ENCODE assay signal across 1 fruit fly cellular context in genomic region chr2L:18987078-18987895, dm6.
TF ChIP-seq lines count a peak whose summit lies in the region.

Swip-1 (minus strand) TSS chr2L:18987280.
EMC5 (plus strand) TSS chr2L:18987707.

TF ChIP-seq in whole organism, embryonic, 481 proteins besides CTCF, POLR2A, EP300 and RAD21 (continued from another document and continues in another):
- TF ChIP-seq hkb (optimal IDR thresholded peaks at IDR 0.05; lab: Kevin White, UChicago) (no peak), hkb (GFP tag; IDR thresholded peaks at IDR 0.05; lab: Robert Waterston, UW) (no peak), tna (GFP tag; IDR thresholded peaks at IDR 0.05; lab: Robert Waterston, UW; ENCODE audit: partially characterized antibody) (peak; percentile 56; the same call in 1 of the 2 replicates), ro (GFP tag; IDR thresholded peaks at IDR 0.05; lab: Robert Waterston, UW) (no peak), CG18599 (GFP tag; optimal IDR thresholded peaks at IDR 0.05; lab: Kevin White, UChicago) (peak; percentile 47), otp (GFP tag; IDR thresholded peaks at IDR 0.05; lab: Robert Waterston, UW) (no peak; the same call in 2 of the 3 replicates), CG12942 (GFP tag; optimal IDR thresholded peaks at IDR 0.05; lab: Kevin White, UChicago) (peak; percentile 50), BEAF-32 (GFP tag; optimal IDR thresholded peaks at IDR 0.05; lab: Kevin White, UChicago) (peak; percentile 74), CG17328 (GFP tag; IDR thresholded peaks at IDR 0.05; lab: Robert Waterston, UW) (no peak; the same call in 1 of the 2 replicates), CG6683 (GFP tag; optimal IDR thresholded peaks at IDR 0.05; lab: Kevin White, UChicago) (no peak), CG3995 (GFP tag; optimal IDR thresholded peaks at IDR 0.05; lab: Kevin White, UChicago) (peak; percentile 6), Bgb (GFP tag; IDR thresholded peaks at IDR 0.05; lab: Robert Waterston, UW; ENCODE audit: partially characterized antibody) (peak; percentile 47), HLH3B (GFP tag; IDR thresholded peaks at IDR 0.05; lab: Robert Waterston, UW) (peak; percentile 52; the same call in 1 of the 2 replicates), ap (GFP tag; IDR thresholded peaks at IDR 0.05; lab: Robert Waterston, UW) (peak; percentile 27; the same call in 1 of the 2 replicates), fu2 (GFP tag; optimal IDR thresholded peaks at IDR 0.05; lab: Kevin White, UChicago) (no peak), esg (GFP tag; conservative IDR thresholded peaks at IDR 0.05; lab: Robert Waterston, UW) (peak; percentile 50), Doc3 (GFP tag; IDR thresholded peaks at IDR 0.05; lab: Robert Waterston, UW; ENCODE audit: partially characterized antibody) (peak; percentile 45; the same call in 1 of the 3 replicates), yki (optimal IDR thresholded peaks at IDR 0.05; lab: Kevin White, UChicago) (no peak), Dp (GFP tag; optimal IDR thresholded peaks at IDR 0.05; lab: Kevin White, UChicago) (peak; percentile 64), dysf (GFP tag; IDR thresholded peaks at IDR 0.05; lab: Robert Waterston, UW) (peak; percentile 73), MTF-1 (GFP tag; optimal IDR thresholded peaks at IDR 0.05; lab: Kevin White, UChicago; ENCODE audit: borderline replicate concordance) (no peak), dmrt11E (tag; optimal IDR thresholded peaks at IDR 0.05; lab: Kevin White, UChicago) (peak; percentile 68), CG7556 (GFP tag; optimal IDR thresholded peaks at IDR 0.05; lab: Kevin White, UChicago) (peak; percentile 62), CG12071 (GFP tag; optimal IDR thresholded peaks at IDR 0.05; lab: Kevin White, UChicago) (no peak), tll (GFP tag; optimal IDR thresholded peaks at IDR 0.05; lab: Kevin White, UChicago) (no peak), cwo (GFP tag; optimal IDR thresholded peaks at IDR 0.05; lab: Kevin White, UChicago) (no peak), CG11504 (tag; optimal IDR thresholded peaks at IDR 0.05; lab: Kevin White, UChicago) (peak; percentile 75), GATAe (GFP tag; conservative IDR thresholded peaks at IDR 0.05; lab: Robert Waterston, UW) (no peak), crc (GFP tag; optimal IDR thresholded peaks at IDR 0.05; lab: Kevin White, UChicago) (no peak), CG7928 (GFP tag; optimal IDR thresholded peaks at IDR 0.05; lab: Kevin White, UChicago) (peak; percentile 33), gcm (GFP tag; optimal IDR thresholded peaks at IDR 0.05; lab: Kevin White, UChicago) (peak; percentile 63), TFAM (GFP tag; optimal IDR thresholded peaks at IDR 0.05; lab: Kevin White, UChicago) (no peak), slou (GFP tag; optimal IDR thresholded peaks at IDR 0.05; lab: Kevin White, UChicago) (peak; percentile 45), Fer1 (GFP tag; optimal IDR thresholded peaks at IDR 0.05; lab: Kevin White, UChicago) (peak; percentile 17), vnd (GFP tag; IDR thresholded peaks at IDR 0.05; lab: Robert Waterston, UW; ENCODE audit: partially characterized antibody) (peak; percentile 53; the same call in 1 of the 3 replicates), sens-2 (GFP tag; IDR thresholded peaks at IDR 0.05; lab: Robert Waterston, UW) (no peak), CG2199 (GFP tag; IDR thresholded peaks at IDR 0.05; lab: Robert Waterston, UW) (no peak), lilli (GFP tag; optimal IDR thresholded peaks at IDR 0.05; lab: Kevin White, UChicago) (peak; percentile 46), CG30020 (tag; optimal IDR thresholded peaks at IDR 0.05; lab: Kevin White, UChicago) (peak; percentile 65), CG10431 (GFP tag; optimal IDR thresholded peaks at IDR 0.05; lab: Kevin White, UChicago) (peak; percentile 58), Rx (GFP tag; IDR thresholded peaks at IDR 0.05; lab: Robert Waterston, UW) (0 out of 2 replicates have a peak, but pooled peaks have one; percentile 15), CG6854 (GFP tag; optimal IDR thresholded peaks at IDR 0.05; lab: Kevin White, UChicago) (no peak), CG15073 (GFP tag; optimal IDR thresholded peaks at IDR 0.05; lab: Kevin White, UChicago) (no peak), CG4360 (GFP tag; IDR thresholded peaks at IDR 0.05; lab: Robert Waterston, UW) (0 out of 2 replicates have a peak, but pooled peaks have one; percentile 17), gcm2 (GFP tag; optimal IDR thresholded peaks at IDR 0.05; lab: Kevin White, UChicago) (no peak), tgo (GFP tag; IDR thresholded peaks at IDR 0.05; lab: Robert Waterston, UW) (peak; percentile 62), CG10147 (GFP tag; optimal IDR thresholded peaks at IDR 0.05; lab: Kevin White, UChicago) (peak; percentile 23), slbo (GFP tag; IDR thresholded peaks at IDR 0.05; lab: Robert Waterston, UW) (peak; percentile 85), kay (GFP tag; optimal IDR thresholded peaks at IDR 0.05; lab: Kevin White, UChicago) (peak; percentile 16), ind (GFP tag; optimal IDR thresholded peaks at IDR 0.05; lab: Kevin White, UChicago) (peak; percentile 59), Neu2 (GFP tag; optimal IDR thresholded peaks at IDR 0.05; lab: Kevin White, UChicago; ENCODE audit: borderline replicate concordance) (no peak), CG7372 (GFP tag; IDR thresholded peaks at IDR 0.05; lab: Robert Waterston, UW) (no peak), CG7745 (tag; optimal IDR thresholded peaks at IDR 0.05; lab: Kevin White, UChicago) (no peak), gfzf (GFP tag; optimal IDR thresholded peaks at IDR 0.05; lab: Kevin White, UChicago) (peak; percentile 76), NC2β (GFP tag; optimal IDR thresholded peaks at IDR 0.05; lab: Kevin White, UChicago) (no peak), CG15696 (tag; optimal IDR thresholded peaks at IDR 0.05; lab: Kevin White, UChicago) (peak; percentile 60), ttk (GFP tag; IDR thresholded peaks at IDR 0.05; lab: Robert Waterston, UW) (no peak), CG3838 (GFP tag; optimal IDR thresholded peaks at IDR 0.05; lab: Kevin White, UChicago) (no peak), CG9932 (GFP tag; IDR thresholded peaks at IDR 0.05; lab: Robert Waterston, UW) (peak; percentile 87), Myb (GFP tag; optimal IDR thresholded peaks at IDR 0.05; lab: Kevin White, UChicago) (no peak), CG17568 (GFP tag; optimal IDR thresholded peaks at IDR 0.05; lab: Kevin White, UChicago) (no peak), seq (GFP tag; IDR thresholded peaks at IDR 0.05; lab: Robert Waterston, UW) (no peak), corto (GFP tag; optimal IDR thresholded peaks at IDR 0.05; lab: Kevin White, UChicago) (no peak), cad (GFP tag; optimal IDR thresholded peaks at IDR 0.05; lab: Kevin White, UChicago) (no peak), ab (GFP tag; optimal IDR thresholded peaks at IDR 0.05; lab: Kevin White, UChicago) (no peak), run (tag; optimal IDR thresholded peaks at IDR 0.05; lab: Kevin White, UChicago) (peak; percentile 31), grn (GFP tag; optimal IDR thresholded peaks at IDR 0.05; lab: Kevin White, UChicago) (no peak), Side (GFP tag; optimal IDR thresholded peaks at IDR 0.05; lab: Kevin White, UChicago) (no peak), CG10366 (GFP tag; IDR thresholded peaks at IDR 0.05; lab: Robert Waterston, UW) (no peak), ac (GFP tag; optimal IDR thresholded peaks at IDR 0.05; lab: Kevin White, UChicago) (no peak), CHES-1-like (GFP tag; optimal IDR thresholded peaks at IDR 0.05; lab: Kevin White, UChicago) (no peak), fd102C (GFP tag; optimal IDR thresholded peaks at IDR 0.05; lab: Kevin White, UChicago) (no peak), CG18764 (GFP tag; optimal IDR thresholded peaks at IDR 0.05; lab: Kevin White, UChicago) (no peak), CG11696 (GFP tag; IDR thresholded peaks at IDR 0.05; lab: Robert Waterston, UW) (no peak; the same call in 1 of the 2 replicates), sd (tag; optimal IDR thresholded peaks at IDR 0.05; lab: Kevin White, UChicago) (peak; percentile 60), MESR4 (GFP tag; optimal IDR thresholded peaks at IDR 0.05; lab: Kevin White, UChicago) (peak; percentile 73), CG10543 (GFP tag; optimal IDR thresholded peaks at IDR 0.05; lab: Kevin White, UChicago) (peak; percentile 66), usp (GFP tag; optimal IDR thresholded peaks at IDR 0.05; lab: Kevin White, UChicago) (no peak), z (GFP tag; IDR thresholded peaks at IDR 0.05; lab: Robert Waterston, UW) (no peak), CG10274 (GFP tag; optimal IDR thresholded peaks at IDR 0.05; lab: Kevin White, UChicago) (no peak), dan (GFP tag; IDR thresholded peaks at IDR 0.05; lab: Robert Waterston, UW) (no peak), Hr78 (GFP tag; optimal IDR thresholded peaks at IDR 0.05; lab: Kevin White, UChicago) (peak in 1 of 2 experiments; percentile 15), Asciz (GFP tag; optimal IDR thresholded peaks at IDR 0.05; lab: Kevin White, UChicago) (no peak), CG13624 (GFP tag; optimal IDR thresholded peaks at IDR 0.05; lab: Kevin White, UChicago) (peak; percentile 11), chn (GFP tag; optimal IDR thresholded peaks at IDR 0.05; lab: Kevin White, UChicago) (no peak), grau (tag; optimal IDR thresholded peaks at IDR 0.05; lab: Kevin White, UChicago) (peak; percentile 77), CG14050 (GFP tag; IDR thresholded peaks at IDR 0.05; lab: Robert Waterston, UW) (no peak), CG31441 (GFP tag; IDR thresholded peaks at IDR 0.05; lab: Robert Waterston, UW) (peak; percentile 83), Chrac-16 (GFP tag; optimal IDR thresholded peaks at IDR 0.05; lab: Kevin White, UChicago) (peak; percentile 46), CG1529 (GFP tag; optimal IDR thresholded peaks at IDR 0.05; lab: Kevin White, UChicago) (peak; percentile 8), nerfin-2 (GFP tag; IDR thresholded peaks at IDR 0.05; lab: Robert Waterston, UW; ENCODE audit: partially characterized antibody) (no peak), abd-A (tag; optimal IDR thresholded peaks at IDR 0.05; lab: Kevin White, UChicago) (no peak), CG34224 (GFP tag; IDR thresholded peaks at IDR 0.05; lab: Robert Waterston, UW; ENCODE audit: partially characterized antibody) (no peak; the same call in 1 of the 3 replicates), CG3407 (GFP tag; optimal IDR thresholded peaks at IDR 0.05; lab: Kevin White, UChicago) (peak; percentile 13), YL-1 (GFP tag; optimal IDR thresholded peaks at IDR 0.05; lab: Kevin White, UChicago) (no peak), az2 (GFP tag; optimal IDR thresholded peaks at IDR 0.05; lab: Kevin White, UChicago) (peak; percentile 56), D (optimal IDR thresholded peaks at IDR 0.05; lab: Kevin White, UChicago) (no peak), D (GFP tag; optimal IDR thresholded peaks at IDR 0.05; lab: Kevin White, UChicago) (peak; percentile 14), Adf1 (GFP tag; IDR thresholded peaks at IDR 0.05; lab: Robert Waterston, UW) (no peak), CG31224 (GFP tag; IDR thresholded peaks at IDR 0.05; lab: Robert Waterston, UW) (0 out of 2 replicates have a peak, but pooled peaks have one; percentile 11), CG18011 (GFP tag; optimal IDR thresholded peaks at IDR 0.05; lab: Kevin White, UChicago) (no peak), dpn (GFP tag; optimal IDR thresholded peaks at IDR 0.05; lab: Kevin White, UChicago) (peak in 1 of 2 experiments; percentile 53), CG16863 (GFP tag; optimal IDR thresholded peaks at IDR 0.05; lab: Kevin White, UChicago) (no peak), inv (GFP tag; IDR thresholded peaks at IDR 0.05; lab: Robert Waterston, UW; ENCODE audit: partially characterized antibody) (peak; percentile 35; the same call in 1 of the 2 replicates), BtbVII (GFP tag; optimal IDR thresholded peaks at IDR 0.05; lab: Kevin White, UChicago) (no peak), CG16815 (GFP tag; optimal IDR thresholded peaks at IDR 0.05; lab: Kevin White, UChicago) (peak; percentile 48), dmrt99B (tag; optimal IDR thresholded peaks at IDR 0.05; lab: Kevin White, UChicago) (peak; percentile 52), nmo (GFP tag; optimal IDR thresholded peaks at IDR 0.05; lab: Kevin White, UChicago) (peak; percentile 86), Max (GFP tag; optimal IDR thresholded peaks at IDR 0.05; lab: Kevin White, UChicago) (peak; percentile 22), Ets97D (GFP tag; optimal IDR thresholded peaks at IDR 0.05; lab: Kevin White, UChicago) (peak; percentile 24), Dad (GFP tag; optimal IDR thresholded peaks at IDR 0.05; lab: Kevin White, UChicago) (no peak), CG3847 (GFP tag; IDR thresholded peaks at IDR 0.05; lab: Robert Waterston, UW) (peak; percentile 70), Oaz (GFP tag; IDR thresholded peaks at IDR 0.05; lab: Robert Waterston, UW) (no peak), tio (GFP tag; optimal IDR thresholded peaks at IDR 0.05; lab: Kevin White, UChicago) (peak; percentile 17), h (optimal IDR thresholded peaks at IDR 0.05; lab: Kevin White, UChicago) (no peak), tap (tag; optimal IDR thresholded peaks at IDR 0.05; lab: Kevin White, UChicago) (peak; percentile 45), CG8388 (GFP tag; optimal IDR thresholded peaks at IDR 0.05; lab: Kevin White, UChicago) (peak; percentile 62), CG6254 (GFP tag; optimal IDR thresholded peaks at IDR 0.05; lab: Kevin White, UChicago) (peak; percentile 19), Lhr (GFP tag; optimal IDR thresholded peaks at IDR 0.05; lab: Kevin White, UChicago) (peak; percentile 1), CG1602 (GFP tag; optimal IDR thresholded peaks at IDR 0.05; lab: Kevin White, UChicago) (peak; percentile 30), stc (GFP tag; IDR thresholded peaks at IDR 0.05; lab: Robert Waterston, UW) (no peak), disco-r (GFP tag; optimal IDR thresholded peaks at IDR 0.05; lab: Kevin White, UChicago) (no peak), CG13775 (GFP tag; optimal IDR thresholded peaks at IDR 0.05; lab: Kevin White, UChicago) (peak; percentile 76), bab2 (GFP tag; optimal IDR thresholded peaks at IDR 0.05; lab: Kevin White, UChicago) (no peak), NC2α (GFP tag; optimal IDR thresholded peaks at IDR 0.05; lab: Kevin White, UChicago) (peak; percentile 13), CkIIα-i1 (GFP tag; IDR thresholded peaks at IDR 0.05; lab: Robert Waterston, UW) (no peak), Ets65A (GFP tag; lab: Kevin White, UChicago) (peak; percentile 87), sob (GFP tag; IDR thresholded peaks at IDR 0.05; lab: Robert Waterston, UW) (peak; percentile 71), CG2889 (GFP tag; IDR thresholded peaks at IDR 0.05; lab: Robert Waterston, UW) (no peak), HLH4C (GFP tag; IDR thresholded peaks at IDR 0.05; lab: Robert Waterston, UW; ENCODE audit: partially characterized antibody) (peak; percentile 53; the same call in 1 of the 3 replicates), CG2678 (tag; optimal IDR thresholded peaks at IDR 0.05; lab: Kevin White, UChicago) (peak; percentile 80)
